Worm (Caenorhabditis elegans): ENCODE data around the gene Y39A1A.2.

- TF ChIP-seq unc-62 (GFP tag; optimal IDR thresholded peaks at IDR 0.05) (no peak), ceh-82 (tag; optimal IDR thresholded peaks at IDR 0.05) (no peak), skn-1 (tag; optimal IDR thresholded peaks at IDR 0.05) (no peak), ama-1 (optimal IDR thresholded peaks at IDR 0.05) (no peak), snpc-4 (tag; optimal IDR thresholded peaks at IDR 0.05) (no peak), ceh-28 (tag; optimal IDR thresholded peaks at IDR 0.05) (no peak), unc-39 (tag; optimal IDR thresholded peaks at IDR 0.05) (no peak), nhr-237 (tag; optimal IDR thresholded peaks at IDR 0.05) (no peak), nhr-43 (tag; optimal IDR thresholded peaks at IDR 0.05; ENCODE audit: poor library complexity, severe bottlenecking) (no peak), nhr-77 (tag; optimal IDR thresholded peaks at IDR 0.05) (no peak)
Measured at ce11 chrIII:10595066-10595465, 8.3 kb downstream of the Y39A1A.2 start, which contains the start of gene Y45F3A.9.
